Worm (Caenorhabditis elegans): ENCODE data around the gene cog-1.
A peak's percentile ranks its signal among the peaks of the same experiment; 100 is the strongest.

The cog-1 gene

DNA sequence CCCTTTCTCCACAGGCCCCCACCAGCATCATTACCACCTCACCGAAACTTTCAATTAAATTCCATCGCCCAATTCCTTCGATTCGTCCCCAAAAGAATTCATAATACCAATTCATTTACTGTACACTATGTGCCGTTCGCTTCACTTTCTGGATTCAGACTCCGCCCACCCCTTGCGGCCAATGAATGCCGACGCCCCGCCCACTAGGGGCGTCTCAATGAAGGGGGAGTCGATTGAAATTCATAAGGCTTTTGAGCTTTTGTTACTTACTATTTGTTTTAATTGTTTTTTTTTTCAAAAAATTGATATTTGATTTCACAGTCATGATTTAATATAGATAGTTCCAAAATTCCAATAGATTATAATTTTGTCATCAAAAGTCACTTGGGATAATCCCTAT is 5.8 kb upstream of the cog-1 start:
- TF ChIP-seq nhr-41 (GFP tag; IDR thresholded peaks at IDR 0.05): no peak
- 0 out of 2 replicates have a peak, but pooled peaks have one; percentile 6 for TF ChIP-seq dmd-9 (GFP tag; IDR thresholded peaks at IDR 0.05)

DNA sequence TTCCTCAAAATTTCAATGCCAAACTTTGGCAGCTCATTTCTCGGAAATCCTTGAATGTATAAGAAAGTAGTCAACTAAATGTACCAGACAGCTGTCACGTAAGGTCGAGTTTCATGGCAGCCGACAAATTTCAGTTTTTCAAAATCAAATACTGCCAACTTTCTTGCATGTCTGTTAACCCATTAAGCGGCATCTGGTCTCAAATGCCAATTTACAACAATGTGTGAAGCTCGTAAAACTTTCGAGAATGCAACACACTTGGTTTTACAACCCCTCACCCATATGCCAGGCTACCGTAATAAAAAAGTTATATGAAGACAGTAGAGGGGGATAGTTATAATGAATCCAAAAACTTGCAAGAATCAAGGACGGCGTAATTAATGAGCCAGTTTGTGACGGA is 1.3 kb downstream of the cog-1 start:
- TF ChIP-seq unc-62 (GFP tag; optimal IDR thresholded peaks at IDR 0.05 in 1 of 2) (peak in 1 of 2 experiments; percentile 78), unc-62 (tag; optimal IDR thresholded peaks at IDR 0.05) (no peak), mxl-2 (GFP tag; conservative IDR thresholded peaks at IDR 0.05) (no peak), lin-38 (GFP tag; IDR thresholded peaks at IDR 0.05) (no peak), vab-7 (GFP tag; IDR thresholded peaks at IDR 0.05) (no peak), snpc-1.2 (GFP tag; IDR thresholded peaks at IDR 0.05) (no peak), nhr-25 (tag; optimal IDR thresholded peaks at IDR 0.05; ENCODE audit: borderline replicate concordance, insufficient read depth) (no peak), ZK337.2 (GFP tag; IDR thresholded peaks at IDR 0.05) (no peak)

DNA sequence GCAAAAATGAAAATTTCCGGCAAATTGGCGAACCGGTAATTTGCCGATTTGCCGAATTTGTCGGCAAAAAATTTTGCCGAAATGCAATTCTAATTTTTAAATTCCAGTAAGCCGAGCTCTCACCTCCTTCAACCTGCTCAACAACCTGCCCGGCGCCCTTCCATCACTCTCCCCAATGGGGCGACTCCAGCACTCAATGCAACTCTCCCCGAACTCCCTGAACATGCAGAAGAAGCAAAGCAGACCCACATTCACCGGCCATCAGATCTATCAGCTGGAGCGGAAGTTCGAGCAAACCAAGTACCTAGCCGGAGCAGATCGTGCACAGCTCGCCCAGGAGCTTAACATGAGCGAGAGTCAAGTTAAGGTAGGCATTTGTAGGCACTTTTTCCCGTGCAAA is 2.3 kb downstream of the cog-1 start:
- TF ChIP-seq lsy-2 (tag; optimal IDR thresholded peaks at IDR 0.05): no peak
- TF ChIP-seq nhr-6 (tag; optimal IDR thresholded peaks at IDR 0.05): no peak
- peak; percentile 80 for TF ChIP-seq aha-1 (tag)
- TF ChIP-seq set-16 (GFP tag; IDR thresholded peaks at IDR 0.05): peak; percentile 57

DNA sequence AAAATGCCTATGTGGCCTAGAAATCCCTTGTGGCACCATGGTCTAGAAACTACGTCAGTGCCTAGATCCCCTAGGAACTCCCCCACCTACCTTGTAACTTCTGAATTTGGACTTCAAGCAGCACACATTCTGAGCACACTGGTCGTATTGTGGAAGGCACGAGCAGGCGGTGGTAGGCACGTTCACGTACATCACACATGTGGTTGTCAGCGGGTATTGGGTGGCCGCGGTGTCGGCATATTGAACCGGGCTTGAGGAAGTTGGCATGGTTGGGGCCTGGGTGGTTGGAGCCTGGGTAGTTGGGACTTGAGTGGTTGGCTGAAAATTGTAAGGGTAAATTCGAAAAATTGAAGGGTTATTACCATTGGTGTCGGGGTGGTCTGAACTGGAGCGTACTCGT is 5.4 kb downstream of the cog-1 start:
- TF ChIP-seq dmd-8 (GFP tag; IDR thresholded peaks at IDR 0.05) (0 out of 2 replicates have a peak, but pooled peaks have one; percentile 56), ZK337.2 (GFP tag; IDR thresholded peaks at IDR 0.05) (no peak), aha-1 (tag) (peak; percentile 50), ztf-11 (tag; optimal IDR thresholded peaks at IDR 0.05) (no peak)

DNA sequence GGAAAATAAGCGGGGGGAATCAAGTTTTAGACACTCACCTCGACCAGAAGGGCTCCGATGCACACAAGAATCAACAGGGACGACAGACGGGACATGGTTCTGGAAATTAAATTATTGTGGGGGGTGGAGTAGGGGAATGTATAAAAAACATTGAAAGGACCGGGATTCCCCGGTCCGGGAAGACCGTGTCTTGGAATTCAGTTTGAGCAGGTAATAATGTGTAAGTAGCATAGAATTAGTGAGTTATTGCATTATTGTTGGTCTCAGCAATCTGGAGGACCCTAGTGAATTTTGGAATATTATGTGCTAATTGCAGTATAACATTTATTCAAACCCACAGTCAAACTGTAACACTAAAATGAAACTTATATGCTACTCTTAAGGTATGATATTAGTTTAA is 8.0 kb downstream of the cog-1 start, which contains the start of gene R03C1.1:
TSS of gene R03C1.1 (minus strand) at position 101 of the 400 bp plus-strand sequence.
- peak in 1 of 2 experiments; percentile 49 for TF ChIP-seq unc-62 (GFP tag; optimal IDR thresholded peaks at IDR 0.05 in 1 of 2)
- no peak for TF ChIP-seq unc-62 (tag; optimal IDR thresholded peaks at IDR 0.05)
- no peak for TF ChIP-seq egl-43 (GFP tag; IDR thresholded peaks at IDR 0.05)

DNA sequence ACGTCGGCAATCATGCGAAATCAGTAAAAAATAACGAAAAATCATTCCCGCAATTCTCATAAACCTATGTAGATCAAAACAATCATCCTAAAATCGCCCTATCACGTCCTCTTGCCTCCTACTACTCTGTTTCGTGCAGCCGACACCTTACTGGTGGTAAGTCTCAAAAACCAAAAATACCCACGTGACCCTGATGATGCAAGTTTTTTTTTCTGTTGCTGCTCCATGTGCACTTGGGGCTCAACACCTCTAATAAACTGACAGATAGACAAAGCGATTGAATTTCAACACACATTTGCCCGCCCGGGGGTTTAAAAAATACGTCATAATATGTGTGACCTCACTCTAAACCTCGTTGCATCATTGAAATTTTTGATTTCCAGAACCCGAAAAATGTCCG is 14.6 kb downstream of the cog-1 start:
- TF ChIP-seq nhr-41 (GFP tag; IDR thresholded peaks at IDR 0.05) (no peak), T26A8.4 (GFP tag; IDR thresholded peaks at IDR 0.05) (no peak), lin-39 (tag; optimal IDR thresholded peaks at IDR 0.05) (no peak), hlh-11 (tag; optimal IDR thresholded peaks at IDR 0.05) (peak; percentile 5)

DNA sequence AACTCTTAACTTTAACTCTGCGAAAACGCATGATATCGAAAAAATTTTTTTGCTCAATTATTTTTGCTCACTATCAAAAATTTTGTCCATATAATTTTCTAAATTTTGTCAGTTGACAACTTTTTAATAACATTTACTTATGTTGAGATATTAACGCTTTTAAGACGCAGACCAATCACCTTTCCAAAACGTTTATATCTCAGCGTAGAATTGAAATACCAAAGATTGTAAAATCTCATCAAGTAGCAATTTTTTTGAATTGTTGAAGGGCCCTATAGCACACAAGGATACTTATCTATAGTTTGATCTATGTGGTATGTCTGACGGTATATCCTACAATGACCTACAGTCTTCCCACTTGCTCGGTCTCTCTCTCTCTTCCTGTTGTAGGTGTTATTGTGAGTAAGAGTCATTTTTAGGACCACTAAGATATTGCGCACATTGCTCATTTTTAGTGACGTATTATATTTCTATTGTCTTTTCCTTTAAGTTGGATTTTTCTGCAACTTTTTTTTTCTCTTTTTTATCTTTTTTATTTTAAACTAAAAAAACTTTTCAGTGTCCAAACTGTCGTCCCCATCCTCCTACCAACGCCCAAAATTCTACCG is 17.0 kb downstream of the cog-1 start, which contains the start of gene pde-3:
TSS of gene pde-3 (plus strand) at position 558 of the 608 bp plus-strand sequence.
- TF ChIP-seq pqm-1 (tag; optimal IDR thresholded peaks at IDR 0.05) (no peak), aha-1 (tag) (peak; percentile 63)

DNA sequence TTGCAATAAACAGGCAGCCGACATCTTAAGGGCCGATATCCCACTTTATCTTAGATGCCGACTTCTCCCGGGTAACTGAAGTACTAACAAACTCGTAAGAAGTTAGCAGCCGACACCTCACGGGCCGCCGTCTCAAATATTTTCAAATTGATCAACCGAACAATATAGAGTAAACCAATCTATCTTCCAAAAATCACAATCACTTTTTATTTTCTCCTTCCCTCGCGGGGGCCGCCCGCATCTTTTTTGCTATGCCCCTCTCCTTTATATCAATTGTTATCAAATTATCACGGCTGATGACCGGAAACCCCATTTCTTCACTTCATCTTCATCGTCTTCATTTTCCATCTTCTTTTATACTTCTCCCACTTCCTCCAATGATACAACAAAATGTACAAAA is 26.5 kb downstream of the cog-1 start:
- TF ChIP-seq ama-1 (optimal IDR thresholded peaks at IDR 0.05) (no peak), snpc-4 (tag; optimal IDR thresholded peaks at IDR 0.05) (peak; percentile 22), hlh-11 (tag; optimal IDR thresholded peaks at IDR 0.05) (no peak)

DNA sequence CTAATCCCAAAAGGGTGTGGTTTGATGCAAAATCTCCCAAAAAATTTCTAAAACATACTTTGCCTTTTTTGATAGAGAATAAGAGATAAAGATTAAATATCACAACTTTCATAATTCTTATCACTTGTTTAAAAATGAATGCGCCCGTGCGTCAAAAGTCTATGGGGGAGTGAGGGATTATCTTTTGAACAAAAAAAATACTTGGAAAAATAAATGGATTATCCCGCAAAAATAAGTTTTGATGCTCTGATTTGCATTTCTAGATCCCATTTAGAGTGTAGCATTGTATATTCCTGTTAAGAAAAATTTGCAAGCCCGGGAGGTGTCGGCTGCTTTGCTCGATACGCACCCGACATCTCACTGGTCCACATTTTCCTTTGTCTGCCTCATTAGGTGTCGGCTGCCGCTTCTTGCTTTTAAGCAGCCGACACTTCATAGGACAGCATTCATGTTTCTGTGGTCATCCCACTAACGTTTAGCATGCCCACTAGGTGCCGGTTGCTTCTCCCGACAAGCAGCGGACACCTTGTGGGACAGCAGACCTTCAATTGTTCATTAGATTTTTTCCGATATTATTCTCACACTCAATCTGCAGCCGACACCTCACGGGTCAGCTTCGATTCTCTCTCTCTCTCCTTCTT is 33.3 kb downstream of the cog-1 start:
- no peak for TF ChIP-seq ces-1 (GFP tag; optimal IDR thresholded peaks at IDR 0.05)
- no peak for TF ChIP-seq F44E2.7 (GFP tag; IDR thresholded peaks at IDR 0.05)
- no peak for TF ChIP-seq pqm-1 (tag; optimal IDR thresholded peaks at IDR 0.05)
- no peak for TF ChIP-seq hif-1 (tag; optimal IDR thresholded peaks at IDR 0.05)
- no peak for TF ChIP-seq Y48G9A.11 (GFP tag; IDR thresholded peaks at IDR 0.05)
